Fruit fly (Drosophila melanogaster): ENCODE results near the gene Cf2.

DNA sequence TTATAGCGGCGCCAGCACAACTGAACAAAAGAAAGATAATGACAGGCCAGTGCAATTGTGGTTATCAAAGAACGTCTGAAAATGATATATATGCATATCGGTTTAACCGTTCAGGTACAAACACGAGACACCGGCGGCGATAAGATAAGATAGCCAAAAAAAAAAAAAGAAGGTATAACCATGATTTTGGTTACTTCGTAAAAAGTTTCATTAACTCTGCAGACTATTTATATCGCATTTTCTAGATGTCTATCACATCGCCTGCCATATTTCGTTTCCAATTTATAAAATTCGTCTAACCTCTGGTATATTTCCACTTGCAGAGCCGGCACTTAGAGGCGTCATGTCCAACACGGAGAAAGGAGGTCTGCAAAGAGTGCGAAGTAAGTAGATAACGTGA lies 10.7 kb upstream of the Cf2 start:
- no peak for TF ChIP-seq Sin3A (optimal IDR thresholded peaks at IDR 0.05)
- no peak for TF ChIP-seq ttk (optimal IDR thresholded peaks at IDR 0.05)
- TF ChIP-seq Myc (optimal IDR thresholded peaks at IDR 0.05), result no peak
